Worm (Caenorhabditis elegans): ENCODE measurements around the gene lin-3.
A peak's percentile ranks its signal among the peaks of the same experiment; 100 is the strongest.

The lin-3 gene

DNA sequence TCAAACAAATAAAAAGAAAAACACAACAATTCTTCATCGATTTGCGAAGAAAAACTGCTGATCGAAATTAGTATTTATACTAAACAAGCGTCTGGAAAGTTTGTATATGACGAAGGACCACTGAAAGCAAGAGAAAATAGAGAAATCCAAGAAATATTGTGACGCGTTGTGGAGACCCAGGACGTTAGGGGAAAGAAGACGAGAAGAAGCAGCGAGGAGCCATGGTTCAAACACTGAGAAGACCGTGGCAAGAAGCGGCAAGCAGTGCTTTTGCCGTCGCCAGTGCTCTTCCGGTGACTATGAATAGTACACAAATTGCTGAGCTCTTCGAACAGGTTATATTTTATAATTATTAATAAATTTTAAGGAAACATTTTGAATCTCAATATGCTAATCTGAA, 15.4 kb upstream of the lin-3 start:
- TF ChIP-seq unc-86 (tag; optimal IDR thresholded peaks at IDR 0.05) (no peak), tbx-2 (tag; optimal IDR thresholded peaks at IDR 0.05) (peak; percentile 6), elt-2 (tag; optimal IDR thresholded peaks at IDR 0.05) (no peak), nfya-1 (tag; optimal IDR thresholded peaks at IDR 0.05) (peak; percentile 17), pag-3 (tag; optimal IDR thresholded peaks at IDR 0.05; ENCODE audit: borderline replicate concordance) (no peak), nhr-11 (tag; optimal IDR thresholded peaks at IDR 0.05) (no peak), F13H6.1 (tag; optimal IDR thresholded peaks at IDR 0.05) (no peak), ceh-24 (tag; optimal IDR thresholded peaks at IDR 0.05) (no peak), ceh-2 (tag; optimal IDR thresholded peaks at IDR 0.05) (no peak), hlh-6 (tag; optimal IDR thresholded peaks at IDR 0.05) (no peak), rnt-1 (tag; optimal IDR thresholded peaks at IDR 0.05) (no peak), hlh-13 (GFP tag; optimal IDR thresholded peaks at IDR 0.05) (no peak), pat-9 (tag; optimal IDR thresholded peaks at IDR 0.05) (no peak)

DNA sequence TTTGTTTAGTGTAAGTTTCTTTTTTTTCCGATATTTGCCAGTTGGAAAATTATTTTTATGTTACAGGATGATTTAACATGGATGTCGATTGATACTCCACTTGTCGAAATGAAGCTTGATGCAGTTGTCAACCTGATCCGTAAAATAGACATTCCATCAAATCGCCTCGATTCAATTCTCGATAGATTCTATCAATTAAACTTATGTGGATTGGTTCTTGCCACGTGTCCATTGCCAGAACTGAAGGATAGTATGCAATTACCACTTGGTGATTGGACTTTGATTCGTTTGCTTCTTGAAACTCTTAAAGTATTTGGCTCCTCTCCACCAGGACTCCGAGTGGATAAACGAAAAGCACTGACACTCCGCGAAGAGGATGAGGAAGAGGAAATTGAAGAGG, 9.7 kb upstream of the lin-3 start:
- TF ChIP-seq unc-86 (tag; optimal IDR thresholded peaks at IDR 0.05): no peak

DNA sequence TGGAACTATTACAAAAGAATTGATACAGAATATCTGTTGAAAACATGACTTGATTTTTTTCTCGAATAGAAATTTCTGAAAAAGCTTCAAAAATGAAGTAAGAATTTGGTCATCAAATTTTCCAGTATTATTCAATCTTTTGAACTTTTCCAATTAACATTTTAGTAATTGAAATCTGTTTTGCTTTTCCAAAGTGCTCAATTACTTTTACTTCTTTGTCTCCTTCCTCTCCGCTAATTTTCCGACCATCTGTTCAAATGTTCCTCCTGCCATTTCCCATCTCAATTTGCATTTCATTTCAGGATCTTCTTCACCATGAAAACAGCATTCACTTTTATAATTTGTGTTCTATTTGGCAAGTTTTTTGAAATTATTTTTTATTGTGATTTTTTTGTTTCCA, 5.2 kb upstream of the lin-3 start, which contains the start of gene F36H1.11:
Gene F36H1.11 (plus strand): TSS at position 301 of the 400 bp plus-strand sequence.
- TF ChIP-seq fkh-6 (tag; optimal IDR thresholded peaks at IDR 0.05) (no peak), ceh-24 (tag; optimal IDR thresholded peaks at IDR 0.05) (no peak), unc-42 (tag; optimal IDR thresholded peaks at IDR 0.05) (peak; percentile 44), eyg-1 (tag; optimal IDR thresholded peaks at IDR 0.05) (no peak), hlh-8 (tag; optimal IDR thresholded peaks at IDR 0.05) (no peak), sox-2 (GFP tag; IDR thresholded peaks at IDR 0.05) (no peak), ceh-45 (GFP tag; IDR thresholded peaks at IDR 0.05) (no peak), tbx-7 (tag; optimal IDR thresholded peaks at IDR 0.05) (no peak)

DNA sequence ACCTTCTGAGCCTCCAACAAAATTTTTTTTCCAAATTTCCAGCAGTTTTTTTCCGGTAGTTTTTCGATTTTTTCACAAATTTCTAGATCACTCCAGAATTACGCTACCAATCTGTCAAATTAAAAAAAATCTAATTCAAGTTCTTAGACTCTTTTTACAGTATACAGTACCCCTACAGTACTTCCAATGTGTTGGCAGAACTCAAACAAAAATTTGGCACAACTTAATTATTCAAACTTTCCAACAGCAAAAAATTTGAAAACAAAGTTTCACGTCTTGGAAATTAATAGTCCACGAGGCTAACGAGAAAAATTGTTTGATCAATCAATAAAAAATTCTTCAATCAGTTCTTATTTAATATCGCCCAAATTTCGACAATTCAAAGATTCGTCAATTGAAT, 4.3 kb upstream of the lin-3 start, which contains the start of gene F36H1.3:
Gene F36H1.3 (plus strand): TSS at position 323 of the 400 bp plus-strand sequence.
- no peak for TF ChIP-seq K09A11.1 (tag; optimal IDR thresholded peaks at IDR 0.05; ENCODE audit: insufficient read depth)
- no peak for TF ChIP-seq nhr-11 (tag; optimal IDR thresholded peaks at IDR 0.05)
- no peak for TF ChIP-seq lim-6 (tag; optimal IDR thresholded peaks at IDR 0.05)
- TF ChIP-seq odd-2 (tag; optimal IDR thresholded peaks at IDR 0.05): no peak
- TF ChIP-seq che-1 (tag; optimal IDR thresholded peaks at IDR 0.05): no peak
- no peak for TF ChIP-seq dve-1 (tag; optimal IDR thresholded peaks at IDR 0.05)
- TF ChIP-seq hlh-15 (tag; optimal IDR thresholded peaks at IDR 0.05): no peak
- no peak for TF ChIP-seq F13H6.1 (tag; optimal IDR thresholded peaks at IDR 0.05)
- TF ChIP-seq lin-11 (tag; optimal IDR thresholded peaks at IDR 0.05): no peak
- TF ChIP-seq nhr-232 (tag; optimal IDR thresholded peaks at IDR 0.05): no peak
- no peak for TF ChIP-seq unc-42 (tag; optimal IDR thresholded peaks at IDR 0.05)
- no peak for TF ChIP-seq pat-9 (tag; optimal IDR thresholded peaks at IDR 0.05)
- no peak for TF ChIP-seq fkh-10 (GFP tag; optimal IDR thresholded peaks at IDR 0.05)
- no peak for TF ChIP-seq pros-1 (tag; optimal IDR thresholded peaks at IDR 0.05)
- TF ChIP-seq ceh-9 (tag; optimal IDR thresholded peaks at IDR 0.05): no peak
- TF ChIP-seq ceh-30 (tag; optimal IDR thresholded peaks at IDR 0.05): no peak
- no peak for TF ChIP-seq fkh-6 (tag; optimal IDR thresholded peaks at IDR 0.05)
- TF ChIP-seq tbx-7 (tag; optimal IDR thresholded peaks at IDR 0.05): no peak

DNA sequence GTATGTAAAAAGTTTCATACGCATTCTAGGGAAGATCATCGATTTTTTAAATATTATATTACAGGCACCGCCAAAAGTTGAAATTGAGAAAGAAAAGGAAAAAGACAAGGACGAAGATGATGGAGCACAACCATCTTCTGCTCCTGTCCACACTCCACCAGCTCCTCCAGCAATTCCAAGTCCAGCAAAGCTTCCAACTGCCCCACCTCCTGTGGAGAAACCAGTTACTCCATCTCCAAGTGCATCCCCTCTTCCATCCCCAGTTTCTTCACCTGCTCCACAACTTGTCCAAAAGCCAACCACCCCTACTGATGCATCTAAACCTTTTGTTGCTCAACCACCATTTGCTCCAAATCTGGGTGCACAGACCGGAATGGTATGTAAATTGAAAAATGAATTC, 2.1 kb upstream of the lin-3 start:
- TF ChIP-seq unc-3 (GFP tag; conservative IDR thresholded peaks at IDR 0.05): no peak
- TF ChIP-seq unc-3 (tag; optimal IDR thresholded peaks at IDR 0.05): no peak
- TF ChIP-seq ahr-1 (tag; optimal IDR thresholded peaks at IDR 0.05): no peak
- TF ChIP-seq gmeb-2 (tag; optimal IDR thresholded peaks at IDR 0.05): no peak
- TF ChIP-seq unc-42 (tag; optimal IDR thresholded peaks at IDR 0.05): no peak
- no peak for TF ChIP-seq odd-2 (tag; optimal IDR thresholded peaks at IDR 0.05)
- no peak for TF ChIP-seq ref-2 (tag; optimal IDR thresholded peaks at IDR 0.05)
- TF ChIP-seq sox-2 (GFP tag; IDR thresholded peaks at IDR 0.05): no peak
- TF ChIP-seq ceh-2 (tag; optimal IDR thresholded peaks at IDR 0.05): no peak
- no peak for TF ChIP-seq C08G9.2 (tag; optimal IDR thresholded peaks at IDR 0.05)
- TF ChIP-seq fkh-6 (tag; optimal IDR thresholded peaks at IDR 0.05): no peak
- no peak for TF ChIP-seq ceh-22 (tag; optimal IDR thresholded peaks at IDR 0.05)
- no peak for TF ChIP-seq pros-1 (tag; optimal IDR thresholded peaks at IDR 0.05)
- no peak for TF ChIP-seq nhr-11 (tag; optimal IDR thresholded peaks at IDR 0.05)
- no peak for TF ChIP-seq elt-4 (tag; optimal IDR thresholded peaks at IDR 0.05)
- TF ChIP-seq pha-2 (tag; optimal IDR thresholded peaks at IDR 0.05): no peak
- TF ChIP-seq ceh-14 (tag; optimal IDR thresholded peaks at IDR 0.05): no peak
